Worm (Caenorhabditis elegans) whole organism, dauer: ENCODE measurements around the gene B0273.115.
"Not testable (repeated sequence)": the region's sequence is repeated elsewhere in the genome, so short reads cannot be mapped to it uniquely, and the experiment has no call there.

ENCODE experiments used
- unc-62 ChIP-seq: sonication (generic microtip); optimal IDR thresholded peaks from 2 replicates; lab custom pipeline; 2017; ENCODE audit warnings: missing biosample characterization, missing genetic modification reagents, missing genetic modification characterization

B0273.115 gene

ce11 chrIV:5491054-5491453, at the start of gene B0273.115:
TSS of gene B0273.115 (minus strand) at chrIV:5491154.
- TF ChIP-seq unc-62 = not testable (repeated sequence)

ce11 chrIV:5537813-5538538, 47.0 kb upstream of the B0273.115 start, which contains the start of the genes fem-1 and drp-1:
TSS of gene fem-1 (minus strand) at chrIV:5537962.
TSS of gene drp-1 (plus strand) at chrIV:5538488.
- no peak for TF ChIP-seq unc-62

- no peak for TF ChIP-seq unc-62
Measured at ce11 chrIV:5535780-5536179, 44.8 kb upstream of the B0273.115 start.

- TF ChIP-seq unc-62 = no peak
Measured at ce11 chrIV:5534596-5534995, 43.6 kb upstream of the B0273.115 start.

- no peak for TF ChIP-seq unc-62
Measured at ce11 chrIV:5533556-5533955, 42.6 kb upstream of the B0273.115 start.

ce11 chrIV:5530980-5531379, 40.0 kb upstream of the B0273.115 start:
- no peak for TF ChIP-seq unc-62

ce11 chrIV:5528285-5528684, 37.3 kb upstream of the B0273.115 start, which contains the start of gene unc-5:
TSS of gene unc-5 (minus strand) at chrIV:5528338.
- TF ChIP-seq unc-62 = no peak

ce11 chrIV:5526711-5527383, 35.9 kb upstream of the B0273.115 start:
- no peak for TF ChIP-seq unc-62

- no peak for TF ChIP-seq unc-62
Measured at ce11 chrIV:5519044-5519443, 28.1 kb upstream of the B0273.115 start.

ce11 chrIV:5514789-5515188, 23.8 kb upstream of the B0273.115 start:
- TF ChIP-seq unc-62 = no peak

- TF ChIP-seq unc-62 = no peak
Measured at ce11 chrIV:5507754-5508153, 16.8 kb upstream of the B0273.115 start.

ce11 chrIV:5506642-5507041, 15.7 kb upstream of the B0273.115 start:
- TF ChIP-seq unc-62 = no peak

ce11 chrIV:5502610-5503009, 11.7 kb upstream of the B0273.115 start:
- no peak for TF ChIP-seq unc-62

- no peak for TF ChIP-seq unc-62
Measured at ce11 chrIV:5501414-5501813, 10.5 kb upstream of the B0273.115 start.

ce11 chrIV:5494099-5494498, 3.1 kb upstream of the B0273.115 start:
- TF ChIP-seq unc-62 = no peak

ce11 chrIV:5493692-5494091, 2.7 kb upstream of the B0273.115 start, which contains the start of gene B0273.1:
TSS of gene B0273.1 (plus strand) at chrIV:5493992.
- no peak for TF ChIP-seq unc-62

ce11 chrIV:5493135-5493534, 2.2 kb upstream of the B0273.115 start:
- no peak for TF ChIP-seq unc-62

- no peak for TF ChIP-seq unc-62
Measured at ce11 chrIV:5492196-5492595, 1.2 kb upstream of the B0273.115 start.
